Fruit fly (Drosophila melanogaster) whole organism, larva: ENCODE measurements around the gene CG44044.

ENCODE experiments used
- noc ChIP-seq: fragments of 200-800 bp; sonication (Bioruptor generic); optimal IDR thresholded peaks from 3 replicates; lab custom pipeline; 2019; ENCODE audit warnings: missing biosample characterization, mild to moderate bottlenecking, missing genetic modification characterization, moderate library complexity

Gene CG44044

DNA sequence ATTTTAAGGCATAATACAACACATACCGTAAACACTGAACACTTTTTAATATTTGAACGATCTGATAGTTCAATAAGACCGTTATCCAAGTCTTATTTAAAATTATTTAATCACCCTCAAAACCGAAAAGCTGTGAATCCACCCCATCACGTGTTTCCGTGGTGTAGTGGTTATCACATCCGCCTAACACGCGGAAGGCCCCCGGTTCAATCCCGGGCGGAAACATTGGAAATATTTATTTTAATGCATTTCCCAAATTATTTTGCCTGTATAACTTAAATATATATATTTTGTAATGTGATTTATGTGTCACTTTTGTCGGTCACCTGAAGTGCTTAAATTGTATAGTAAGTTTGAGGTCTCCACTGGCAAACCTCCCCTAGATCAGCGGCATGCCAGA, at the start of gene CG44044:
TSS of gene CG44044 (plus strand) at position 301 of the 400 bp plus-strand sequence.
- no peak for TF ChIP-seq noc

DNA sequence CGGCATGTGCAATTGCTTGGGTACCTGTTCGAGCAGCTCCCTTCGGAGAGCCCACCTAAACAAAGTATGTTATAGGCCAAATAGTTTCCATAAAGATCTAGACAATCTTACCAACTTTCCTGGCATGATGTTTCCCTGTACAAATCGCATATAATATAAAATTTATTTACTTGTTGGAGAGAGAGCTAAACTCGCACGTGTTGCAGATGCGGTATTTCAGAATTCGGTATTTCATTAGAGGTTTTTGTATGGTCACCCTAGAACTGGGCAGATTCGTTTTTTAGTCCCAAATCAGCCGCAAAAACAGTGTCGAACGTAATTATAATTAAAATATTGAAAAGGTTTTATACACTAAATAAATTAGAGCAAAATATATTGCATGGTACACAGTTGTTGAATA, 49.5 kb upstream of the CG44044 start, which contains the start of the genes Mat89Ba and gish:
TSS of gene Mat89Ba (minus strand) at position 231 of the 400 bp plus-strand sequence.
TSS of gene gish (plus strand) at position 268 of the 400 bp plus-strand sequence.
- no peak for TF ChIP-seq noc

DNA sequence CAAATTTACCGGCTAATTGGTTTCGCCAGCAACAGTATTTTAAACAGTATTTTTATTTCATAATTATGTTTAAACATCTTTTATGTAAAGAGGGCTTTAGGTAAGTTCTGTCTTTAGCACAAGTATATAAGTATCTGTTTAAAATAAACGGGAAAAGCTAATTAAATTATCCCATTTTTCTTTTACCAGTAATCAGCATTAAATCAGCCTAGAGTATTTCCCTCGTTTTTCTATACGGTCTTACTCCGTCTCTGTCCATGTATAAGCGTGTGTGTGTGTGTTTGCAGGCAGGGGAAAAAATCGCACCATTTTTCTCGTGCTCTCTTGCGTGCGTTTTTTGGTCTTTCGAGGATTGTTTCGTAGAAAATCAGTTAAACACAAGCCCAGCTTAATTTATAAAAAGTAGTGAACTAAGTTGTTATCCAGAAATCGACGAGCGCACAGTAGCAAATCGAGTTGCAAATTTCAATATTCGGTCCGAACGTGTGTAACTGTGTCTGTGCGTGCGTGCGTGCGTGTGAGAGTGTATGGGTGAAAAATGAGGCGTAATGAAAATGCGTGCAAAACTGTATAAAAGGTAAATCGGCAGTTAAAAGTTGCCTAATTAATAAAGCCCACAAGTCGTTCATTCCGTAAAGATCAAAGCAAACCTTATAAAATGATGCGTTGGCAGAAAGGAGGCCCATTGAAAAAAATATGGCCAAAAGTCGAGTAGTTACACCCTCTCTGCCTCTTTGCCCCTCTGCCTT, 48.7 kb upstream of the CG44044 start:
- TF ChIP-seq noc: no peak

DNA sequence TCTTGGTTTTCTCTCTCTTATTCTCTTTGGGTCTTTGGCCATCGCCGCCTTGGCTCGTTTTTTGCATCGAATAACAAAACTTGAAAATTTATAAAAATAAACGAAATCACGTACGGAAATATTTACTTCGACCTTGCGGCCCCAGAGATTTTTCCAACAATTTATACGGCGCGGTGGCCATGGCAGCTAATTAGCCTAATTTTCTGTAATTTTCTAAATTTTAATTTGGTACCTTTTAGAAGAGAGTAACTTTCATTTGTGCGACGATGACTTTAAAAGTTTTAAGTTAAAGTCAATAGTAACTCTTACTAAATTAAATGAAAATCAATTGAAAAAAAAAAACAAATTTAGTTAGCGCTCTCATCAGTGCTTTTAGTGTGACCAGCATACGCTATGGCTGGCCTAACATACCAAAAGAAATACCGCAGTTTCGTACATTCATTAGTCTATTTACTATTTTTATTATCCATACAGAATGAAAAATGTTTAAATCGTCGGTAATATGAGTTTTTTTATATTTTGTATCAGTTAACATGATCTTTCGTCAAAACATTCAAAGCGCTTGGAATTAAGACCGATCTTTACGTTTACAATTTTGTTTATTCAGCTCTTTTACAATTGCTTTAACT, 48.0 kb upstream of the CG44044 start:
- no peak for TF ChIP-seq noc

DNA sequence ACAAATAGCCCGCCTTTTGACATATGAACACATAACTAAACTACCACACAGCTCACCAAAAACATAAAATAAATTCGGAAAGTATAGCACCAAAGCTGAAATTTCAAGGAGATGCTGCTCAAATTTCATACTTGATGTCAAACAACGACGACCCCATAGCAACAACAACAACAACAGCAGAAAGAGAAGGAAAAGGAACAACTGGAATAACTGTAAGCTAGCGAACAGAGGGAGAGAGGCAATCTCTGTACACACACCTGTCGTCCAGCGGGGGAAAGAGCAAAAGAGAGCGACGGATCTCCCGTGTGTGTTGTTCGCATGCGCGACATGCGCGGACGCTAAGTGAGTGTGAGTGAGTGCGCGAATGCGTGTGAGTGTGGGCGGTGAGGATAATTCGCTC, 47.1 kb upstream of the CG44044 start:
- TF ChIP-seq noc: no peak

DNA sequence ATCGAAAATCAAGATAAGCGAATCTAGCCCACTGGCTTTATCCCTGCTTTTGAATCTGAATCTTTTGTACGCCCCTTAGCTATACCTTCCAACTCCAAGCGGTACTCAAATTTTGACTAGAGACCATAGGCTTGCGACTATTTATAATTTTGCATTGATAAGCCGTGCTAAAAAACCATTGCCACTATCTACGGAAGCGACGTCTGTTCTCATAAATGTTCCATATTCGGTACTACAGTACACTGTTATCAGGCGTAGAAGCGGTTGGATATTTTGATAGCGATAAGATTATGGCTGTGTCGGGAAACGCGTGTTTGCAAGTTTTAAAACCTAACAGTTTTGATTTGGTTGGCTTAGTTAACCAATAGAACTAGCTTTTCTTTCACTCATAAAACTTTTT, 46.3 kb upstream of the CG44044 start:
- peak; percentile 19 for TF ChIP-seq noc

DNA sequence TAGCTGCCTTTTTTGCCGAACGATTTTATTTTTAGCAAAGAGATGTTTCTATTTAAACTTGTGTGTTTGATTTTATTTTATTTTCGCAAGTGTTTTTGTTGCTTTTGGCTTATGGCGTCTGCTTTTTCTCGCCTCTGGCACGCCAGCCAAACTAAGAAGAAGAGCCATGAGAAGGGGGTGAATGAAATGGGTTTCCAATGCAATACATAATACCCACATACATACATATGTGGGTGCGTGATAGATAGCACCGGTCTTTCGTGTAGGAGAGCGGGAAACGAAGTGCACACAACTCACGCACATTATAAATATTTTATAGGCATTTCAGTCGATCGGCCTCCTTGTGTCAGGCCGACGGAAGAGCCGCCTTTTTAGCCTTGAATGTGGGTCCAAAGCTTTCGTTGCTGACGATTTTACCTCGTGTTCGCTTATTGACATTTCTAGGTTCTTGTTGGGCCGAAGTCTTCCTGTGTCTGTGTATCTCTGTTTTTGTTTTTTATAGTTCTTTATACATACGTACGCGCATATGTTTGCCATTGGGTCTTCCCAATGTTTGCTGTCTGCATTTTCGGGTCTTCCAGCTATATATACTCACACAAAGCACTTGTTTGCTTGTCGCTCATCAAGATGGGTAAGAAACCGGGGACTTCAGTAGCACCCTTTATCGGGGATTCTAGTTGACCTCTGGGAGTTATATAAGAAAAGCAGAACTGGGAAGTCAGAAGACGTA, 45.6 kb upstream of the CG44044 start:
- no peak for TF ChIP-seq noc

DNA sequence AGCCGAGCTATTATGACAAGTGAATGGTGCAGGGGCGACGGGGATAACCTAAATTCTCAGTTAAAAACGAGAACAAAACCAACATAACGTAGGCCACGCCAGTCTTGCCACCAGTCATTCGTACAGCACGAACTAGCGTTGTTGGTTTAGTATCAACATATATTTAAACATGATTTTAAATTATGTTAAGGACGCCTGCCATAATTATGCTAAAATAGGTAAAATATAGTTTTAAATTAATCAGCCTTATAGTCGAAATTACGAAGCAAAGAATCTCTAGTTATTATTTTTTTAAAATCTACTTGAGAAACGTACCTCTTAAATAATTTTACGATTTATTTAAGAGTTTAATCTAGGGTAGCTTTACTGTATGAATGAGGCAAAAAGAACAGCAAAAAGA, 44.6 kb upstream of the CG44044 start:
- TF ChIP-seq noc: peak; percentile 27

DNA sequence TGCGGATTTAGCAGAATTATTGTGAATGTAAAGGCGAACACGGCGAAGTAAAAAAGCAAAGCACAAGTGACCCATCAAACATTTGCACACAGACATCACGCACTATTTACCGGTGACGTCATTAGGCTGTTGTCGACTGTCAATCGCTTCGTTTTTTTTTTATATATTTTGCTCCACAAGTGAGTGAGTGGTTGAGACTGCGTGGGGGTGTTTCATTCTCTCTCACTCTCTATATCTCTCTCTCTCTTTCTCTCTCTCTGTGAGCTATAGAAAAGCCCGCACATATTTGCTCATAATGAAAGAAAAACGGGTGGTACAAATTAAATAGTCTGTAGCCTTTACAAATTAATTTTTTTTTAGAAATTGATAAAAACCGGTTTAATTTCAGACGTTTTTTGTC, 44.1 kb upstream of the CG44044 start:
- TF ChIP-seq noc: no peak

DNA sequence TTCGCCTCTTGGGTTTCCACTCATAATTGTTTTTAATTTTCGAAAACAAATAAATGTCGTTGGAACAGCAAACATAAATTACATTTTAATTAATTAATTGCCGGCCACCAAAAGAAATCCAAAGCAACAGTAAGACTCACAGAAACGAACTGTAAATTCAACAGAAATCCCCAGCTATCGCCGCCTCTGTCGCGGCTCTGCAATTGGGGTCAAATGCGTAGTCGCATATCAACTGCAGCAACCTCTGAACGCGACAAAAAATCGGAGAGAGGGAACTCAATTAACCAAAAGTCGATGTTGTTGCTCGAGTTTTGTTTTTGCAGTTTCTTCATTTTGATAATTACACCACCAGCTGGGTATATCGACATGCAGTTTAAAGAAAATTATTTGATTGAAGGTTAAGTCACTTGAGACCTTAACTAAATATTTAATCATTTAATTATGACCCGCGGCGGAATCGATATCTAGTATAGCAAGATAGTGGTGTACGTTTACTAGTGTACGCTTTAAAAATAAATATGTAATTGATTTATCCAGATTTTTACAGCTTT, 42.2 kb upstream of the CG44044 start:
- TF ChIP-seq noc: no peak

DNA sequence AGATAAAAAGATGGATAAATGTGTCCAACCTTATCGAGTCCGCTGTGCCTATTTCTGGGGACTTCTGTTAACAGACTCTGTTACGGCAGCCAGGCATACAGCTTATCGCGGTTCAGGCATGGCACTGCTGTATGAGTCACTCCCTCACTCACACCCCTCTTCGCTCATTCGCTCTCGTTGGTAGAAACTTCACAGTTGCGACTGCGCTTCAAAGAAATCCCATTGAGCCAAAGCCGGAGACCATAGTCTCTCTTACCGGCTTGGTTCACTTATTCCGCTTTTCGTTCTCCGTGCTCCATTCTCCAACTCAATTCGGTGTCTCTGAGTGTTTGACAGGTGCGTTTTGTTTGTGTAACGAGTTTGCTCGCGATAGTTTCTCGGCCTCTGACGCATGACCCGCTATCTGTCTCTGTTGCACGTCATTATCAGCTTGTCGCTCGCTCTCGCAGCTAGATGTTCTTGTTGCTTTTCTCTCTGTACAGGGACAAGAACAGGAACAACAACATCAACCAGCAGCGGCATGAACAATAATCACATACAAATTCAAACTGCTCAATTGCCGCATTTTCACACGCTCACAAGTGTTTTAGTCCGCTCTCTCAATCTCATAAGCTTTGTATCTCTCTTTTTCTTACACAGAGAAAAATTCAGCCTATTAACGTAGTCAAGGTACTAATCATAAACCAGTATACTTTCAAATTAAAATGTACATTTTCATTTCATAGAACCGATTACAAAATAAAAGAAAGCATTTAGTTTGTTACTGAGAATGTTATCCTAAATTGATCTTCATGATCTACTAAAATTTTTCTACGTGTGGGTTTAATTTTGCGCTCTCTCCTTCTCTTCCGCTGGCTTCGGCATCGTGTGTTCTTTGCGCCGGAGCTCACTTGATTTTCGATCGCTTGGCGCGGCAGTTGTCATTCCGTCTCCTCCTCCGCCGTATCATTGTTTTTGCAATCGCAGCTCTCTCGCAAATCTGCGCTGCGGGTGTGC, 41.3 kb upstream of the CG44044 start:
- peak; percentile 100 for TF ChIP-seq noc

DNA sequence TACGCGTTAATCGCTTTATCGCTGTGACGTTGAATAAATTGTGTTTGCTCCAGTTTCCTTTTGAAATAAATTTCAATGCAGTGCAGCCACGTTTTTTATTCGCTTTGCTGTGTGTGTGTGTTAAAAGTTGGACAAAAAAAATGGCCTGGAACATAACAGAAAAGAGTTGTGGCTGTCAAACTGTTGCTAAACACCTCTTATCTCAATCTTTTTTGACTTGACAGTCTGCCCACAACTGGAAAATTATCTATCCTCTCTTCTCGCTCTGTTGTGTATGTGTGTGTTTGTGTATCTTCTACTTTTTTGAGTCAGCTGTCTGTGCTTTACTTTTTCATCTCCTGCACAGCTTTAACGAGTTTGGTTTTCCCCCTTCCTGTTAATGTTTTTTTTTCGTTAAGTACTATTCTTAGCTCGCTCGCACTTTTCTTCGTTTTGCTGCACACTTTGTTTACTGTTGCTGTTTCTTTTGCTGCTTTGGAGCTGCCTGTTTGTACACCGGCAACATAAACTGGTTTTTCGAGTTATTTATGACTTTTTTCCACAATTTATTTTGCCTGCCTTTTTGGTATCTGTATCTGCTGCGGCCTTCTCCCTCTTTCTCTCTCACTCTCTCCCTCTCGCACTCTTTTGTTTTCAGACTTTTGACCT, 40.5 kb upstream of the CG44044 start:
- no peak for TF ChIP-seq noc

DNA sequence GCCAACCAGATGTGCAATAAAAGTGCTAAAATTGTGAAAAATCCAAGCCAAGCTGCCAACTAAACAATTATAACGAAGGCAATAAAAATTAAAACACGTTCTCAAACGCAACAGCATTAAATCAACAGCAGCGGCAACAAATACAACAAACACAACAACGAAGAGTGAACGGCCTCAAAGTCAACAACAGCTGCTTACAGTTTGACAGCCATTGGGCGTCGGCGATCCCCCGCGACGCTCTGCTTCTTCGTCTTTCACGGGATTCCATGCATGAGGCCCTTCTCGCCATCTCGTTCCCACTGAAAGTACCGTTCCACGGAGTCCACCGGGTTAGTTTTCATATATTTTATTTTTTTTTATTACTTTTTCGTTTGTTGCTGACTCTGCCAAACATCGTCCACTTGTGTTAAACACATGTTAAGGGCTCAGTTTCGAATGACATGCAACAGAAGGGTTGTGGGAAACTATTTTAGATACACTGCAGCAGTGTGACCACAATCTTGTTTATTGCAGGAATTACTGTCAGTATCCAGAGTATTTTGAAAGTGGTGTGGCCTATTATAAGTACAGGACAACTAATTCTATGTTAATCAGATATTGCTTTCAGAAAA, 39.5 kb upstream of the CG44044 start:
- no peak for TF ChIP-seq noc

DNA sequence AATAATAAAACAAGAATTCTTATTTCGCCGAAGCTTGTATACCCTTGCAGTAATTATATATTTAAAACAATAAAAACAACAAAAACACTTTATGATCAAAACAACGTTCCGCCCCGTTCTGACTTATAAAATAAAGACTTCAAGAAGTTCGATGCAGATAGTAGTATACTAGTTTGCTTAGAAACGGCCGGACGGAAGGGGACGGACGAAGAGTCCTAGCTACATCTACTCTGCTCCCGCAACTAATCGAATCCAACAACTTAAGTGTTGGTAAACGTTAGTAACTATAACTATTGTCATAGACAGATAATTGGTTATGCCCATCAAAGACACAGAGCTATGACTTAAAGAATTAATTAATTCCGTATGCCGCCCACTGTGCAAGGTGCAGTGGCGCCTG, 37.2 kb upstream of the CG44044 start:
- no peak for TF ChIP-seq noc

DNA sequence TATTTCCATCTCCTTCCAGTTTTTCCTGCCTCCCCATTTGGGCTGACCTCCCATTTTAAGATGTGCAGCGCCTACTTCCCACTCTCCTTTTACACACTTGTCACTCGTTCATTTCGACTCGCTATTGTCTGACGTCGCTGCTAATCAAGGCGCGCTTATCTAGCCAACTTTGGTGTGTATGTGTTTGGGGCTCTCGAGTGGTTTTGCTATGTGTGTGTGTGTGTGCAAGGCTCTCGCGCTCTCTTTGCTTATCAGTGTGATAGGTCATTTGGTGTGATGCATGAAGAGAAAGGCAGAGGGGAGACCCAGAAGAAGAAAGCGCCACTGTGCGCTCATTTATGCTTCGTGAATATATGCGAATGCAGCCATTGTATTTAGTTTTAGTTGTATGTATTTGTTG, 36.7 kb upstream of the CG44044 start:
- TF ChIP-seq noc: no peak
